Worm (Caenorhabditis elegans) whole organism, L1 larva: ENCODE measurements around the gene del-10.

ENCODE experiments used
- C04F5.9 ChIP-seq: sonication (generic microtip); optimal IDR thresholded peaks from 2 replicates; lab custom pipeline; 2016; ENCODE audit warnings: missing genetic modification characterization, missing compliant biosample characterization
- Y116A8C.19 ChIP-seq: sonication (generic microtip); optimal IDR thresholded peaks from 2 replicates; lab custom pipeline; 2016; ENCODE audit warnings: missing compliant biosample characterization, missing genetic modification characterization, borderline replicate concordance
- aha-1 ChIP-seq: fragments of 150-350 bp; optimal IDR thresholded peaks from 2 replicates; lab custom pipeline; 2014; ENCODE audit warnings: missing biosample characterization, missing genetic modification characterization
- aly-2 ChIP-seq: fragments of 150-350 bp; optimal IDR thresholded peaks from 2 replicates; lab custom pipeline; 2014; ENCODE audit warnings: missing biosample characterization, missing genetic modification characterization
- blmp-1 ChIP-seq: fragments of 150-350 bp; optimal IDR thresholded peaks from 2 replicates; lab custom pipeline; 2014; ENCODE audit warnings: missing biosample characterization, missing genetic modification characterization
- ceh-63 ChIP-seq: fragments of 200-800 bp; sonication (Bioruptor generic); optimal IDR thresholded peaks from 2 replicates; lab custom pipeline; 2018; ENCODE audit warnings: mild to moderate bottlenecking, missing genetic modification characterization, missing compliant biosample characterization
- ceh-90 ChIP-seq: sonication (generic microtip); optimal IDR thresholded peaks from 2 replicates; lab custom pipeline; 2016; ENCODE audit warnings: missing genetic modification characterization, missing compliant biosample characterization
- efl-1 ChIP-seq, 4 experiments: fragments of 150-350 bp; optimal IDR thresholded peaks in 3 of 4; peaks in 1 of 4; 1 replicate in 1 of 4; 2 replicates in 3 of 4; lab custom pipeline; 2014; ENCODE audit warnings: missing biosample characterization in 2 of 4, missing genetic modification characterization in 2 of 4, missing genetic modification reagents in 2 of 4
- ets-5 ChIP-seq: fragments of 200-800 bp; sonication (Bioruptor generic); IDR thresholded peaks from 2 replicates; pipeline ENCODE4 v1.3.6; 2022; ENCODE audit warnings: missing genetic modification characterization, missing compliant biosample characterization
- fkh-10 ChIP-seq: sonication (generic microtip); optimal IDR thresholded peaks from 2 replicates; lab custom pipeline; 2017; ENCODE audit warnings: missing biosample characterization, missing genetic modification reagents, missing genetic modification characterization
- fkh-4 ChIP-seq: sonication (generic microtip); optimal IDR thresholded peaks from 2 replicates; lab custom pipeline; 2016; ENCODE audit warnings: missing compliant biosample characterization, missing genetic modification characterization, borderline replicate concordance
- fos-1 ChIP-seq: fragments of 150-350 bp; optimal IDR thresholded peaks from 2 replicates; lab custom pipeline; 2014; ENCODE audit warnings: missing biosample characterization, missing genetic modification characterization
- grh-1 ChIP-seq: fragments of 200-800 bp; sonication (Bioruptor generic); IDR thresholded peaks from 2 replicates; pipeline ENCODE4 v1.3.6; 2022; ENCODE audit warnings: missing genetic modification reagents, missing genetic modification characterization, missing compliant biosample characterization
- hpl-2 ChIP-seq: fragments of 150-350 bp; optimal IDR thresholded peaks from 2 replicates; lab custom pipeline; 2014; ENCODE audit warnings: missing biosample characterization, missing genetic modification reagents, missing genetic modification characterization
- isw-1 ChIP-seq: fragments of 200-800 bp; sonication (Bioruptor generic); IDR thresholded peaks from 2 replicates; pipeline ENCODE4 v1.3.6; 2022; ENCODE audit warnings: missing genetic modification characterization, missing compliant biosample characterization
- jun-1 ChIP-seq: fragments of 150-350 bp; optimal IDR thresholded peaks from 2 replicates; lab custom pipeline; 2014; ENCODE audit warnings: missing biosample characterization, missing genetic modification reagents, missing genetic modification characterization
- lin-13 ChIP-seq: fragments of 150-350 bp; optimal IDR thresholded peaks from 2 replicates; lab custom pipeline; 2014; ENCODE audit warnings: missing biosample characterization, missing genetic modification reagents, missing genetic modification characterization
- lin-14 ChIP-seq: fragments of 200-800 bp; sonication (Bioruptor generic); optimal IDR thresholded peaks from 2 replicates; lab custom pipeline; 2018; ENCODE audit warnings: mild to moderate bottlenecking, missing genetic modification characterization, moderate library complexity, missing compliant biosample characterization
- lin-15B ChIP-seq: fragments of 150-350 bp; sonication (generic microtip); optimal IDR thresholded peaks from 3 replicates; lab custom pipeline; 2014; ENCODE audit warnings: missing biosample characterization, missing genetic modification characterization
- lin-39 ChIP-seq: fragments of 150-350 bp; optimal IDR thresholded peaks from 2 replicates; lab custom pipeline; 2014; ENCODE audit warnings: missing biosample characterization, missing genetic modification reagents, missing genetic modification characterization
- lir-3 ChIP-seq: sonication (generic microtip); optimal IDR thresholded peaks from 2 replicates; lab custom pipeline; 2016; ENCODE audit warnings: mild to moderate bottlenecking, missing genetic modification characterization, moderate library complexity, missing compliant biosample characterization; ENCODE audit not compliant: poor library complexity
- mab-9 ChIP-seq: fragments of 200-800 bp; sonication (Bioruptor generic); IDR thresholded peaks from 2 replicates; pipeline ENCODE4 v1.3.6; 2022; ENCODE audit warnings: missing genetic modification reagents, missing genetic modification characterization, missing compliant biosample characterization
- mdl-1 ChIP-seq, 2 experiments: fragments of 150-350 bp; optimal IDR thresholded peaks; 2 replicates each; lab custom pipeline; 2014 to 2017; ENCODE audit warnings: missing biosample characterization in 2 of 2, missing genetic modification characterization in 2 of 2, inconsistent platforms in 1 of 2
- mef-2 ChIP-seq: fragments of 150-350 bp; optimal IDR thresholded peaks from 2 replicates; lab custom pipeline; 2014; ENCODE audit warnings: missing biosample characterization, missing genetic modification characterization
- nhr-12 ChIP-seq: sonication (generic microtip); optimal IDR thresholded peaks from 2 replicates; lab custom pipeline; 2017; ENCODE audit warnings: missing biosample characterization, missing genetic modification characterization
- nhr-19 ChIP-seq: fragments of 200-800 bp; sonication (Bioruptor generic); conservative IDR thresholded peaks from 2 replicates; pipeline ENCODE4 v1.3.6; 2022; ENCODE audit warnings: missing genetic modification characterization, missing compliant biosample characterization
- nhr-20 ChIP-seq: sonication (generic microtip); optimal IDR thresholded peaks from 2 replicates; lab custom pipeline; 2016; ENCODE audit warnings: mild to moderate bottlenecking, missing genetic modification characterization, missing compliant biosample characterization
- nhr-71 ChIP-seq: sonication (generic microtip); optimal IDR thresholded peaks from 2 replicates; lab custom pipeline; 2016; ENCODE audit warnings: mild to moderate bottlenecking, missing genetic modification characterization, moderate library complexity, missing compliant biosample characterization
- nhr-84 ChIP-seq: sonication (generic microtip); optimal IDR thresholded peaks from 2 replicates; lab custom pipeline; 2017; ENCODE audit warnings: missing biosample characterization, missing genetic modification characterization
- nhr-85 ChIP-seq: sonication (generic microtip); peaks from one replicate; lab custom pipeline; 2016; ENCODE audit warnings: missing genetic modification characterization, inconsistent platforms, missing compliant biosample characterization
- pax-3 ChIP-seq: fragments of 200-800 bp; sonication (Bioruptor generic); optimal IDR thresholded peaks from 2 replicates; lab custom pipeline; 2018; ENCODE audit warnings: mild to moderate bottlenecking, missing genetic modification characterization, moderate library complexity, missing compliant biosample characterization
- snu-23 ChIP-seq: sonication (generic microtip); optimal IDR thresholded peaks from 2 replicates; lab custom pipeline; 2016; ENCODE audit warnings: missing genetic modification characterization, missing compliant biosample characterization
- sox-4 ChIP-seq: sonication (generic microtip); optimal IDR thresholded peaks from 2 replicates; lab custom pipeline; 2016; ENCODE audit warnings: missing genetic modification characterization, missing compliant biosample characterization
- sptf-1 ChIP-seq: fragments of 150-350 bp; optimal IDR thresholded peaks from 2 replicates; lab custom pipeline; 2014; ENCODE audit warnings: missing biosample characterization, missing genetic modification characterization
- sup-37 ChIP-seq: fragments of 200-800 bp; sonication (Bioruptor generic); optimal IDR thresholded peaks from 2 replicates; lab custom pipeline; 2018; ENCODE audit warnings: mild to moderate bottlenecking, missing genetic modification characterization, missing compliant biosample characterization
- vab-15 ChIP-seq: sonication (generic microtip); optimal IDR thresholded peaks from 2 replicates; lab custom pipeline; 2017; ENCODE audit warnings: missing genotype, mild to moderate bottlenecking, missing genetic modification characterization, missing compliant biosample characterization
- xbp-1 ChIP-seq: sonication (generic microtip); optimal IDR thresholded peaks from 2 replicates; lab custom pipeline; 2016; ENCODE audit warnings: missing genetic modification characterization, missing compliant biosample characterization

del-10 gene

DNA sequence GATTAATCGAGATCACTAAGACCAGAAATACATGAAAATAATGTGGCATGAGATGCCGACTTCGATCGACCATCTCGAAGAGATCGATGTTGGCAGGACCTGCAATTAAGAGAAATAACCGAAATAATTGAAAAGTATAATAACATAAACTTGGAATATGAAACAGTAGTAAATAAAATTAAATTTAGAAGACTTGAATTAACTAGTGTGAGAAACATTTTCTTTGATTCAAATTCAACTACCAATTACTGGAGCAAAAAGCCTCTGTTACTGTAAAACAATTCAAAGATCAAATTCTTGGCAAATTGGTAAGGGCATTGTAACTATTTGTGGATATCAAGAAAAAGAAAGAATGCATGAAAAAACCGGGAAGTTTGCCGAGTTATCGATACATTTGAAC, 32.0 kb upstream of the del-10 start, which contains the start of gene R05G9R.1:
Gene R05G9R.1, minus strand, starts transcription at position 101 of the 400 bp plus-strand sequence.
- TF ChIP-seq efl-1 (optimal IDR thresholded peaks at IDR 0.05; lab: Kevin White, UChicago) (no peak), efl-1 (GFP tag; optimal IDR thresholded peaks at IDR 0.05 in 1 of 2; lab: Kevin White, UChicago) (peak in 1 of 2 experiments; percentile 9), sup-37 (GFP tag; lab: Kevin White, UChicago) (no peak)

- TF ChIP-seq lin-39 (tag; lab: Kevin White, UChicago) (no peak), mef-2 (tag; lab: Kevin White, UChicago) (no peak), aha-1 (tag; lab: Kevin White, UChicago) (no peak), blmp-1 (tag; lab: Kevin White, UChicago) (peak; percentile 65), nhr-12 (tag; lab: Kevin White, UChicago) (no peak)
- TF ChIP-seq, all 84 proteins: peak for 1
Observed at ce11 chrII:6513357-6513756, 31.4 kb upstream of the del-10 start.

- TF ChIP-seq efl-1 (optimal IDR thresholded peaks at IDR 0.05; lab: Kevin White, UChicago) (peak; percentile 19 to 35), efl-1 (GFP tag; optimal IDR thresholded peaks at IDR 0.05 in 1 of 2; lab: Kevin White, UChicago) (peak; percentile 1 to 90), grh-1 (GFP tag; lab: Robert Waterston, UW) (no peak), C04F5.9 (tag; lab: Kevin White, UChicago) (no peak), jun-1 (tag; lab: Kevin White, UChicago) (no peak), nhr-84 (tag; lab: Kevin White, UChicago) (no peak), ceh-63 (GFP tag; lab: Kevin White, UChicago) (no peak), lin-14 (GFP tag; lab: Kevin White, UChicago) (peak; percentile 43), Y116A8C.19 (no peak), isw-1 (GFP tag; lab: Robert Waterston, UW) (no peak)
Observed at ce11 chrII:6502826-6503225, 20.9 kb upstream of the del-10 start, which contains the start of gene R05G9.1. Gene R05G9.1, plus strand, starts transcription at chrII:6503168.

- TF ChIP-seq mdl-1 (tag; optimal IDR thresholded peaks at IDR 0.05; lab: Kevin White, UChicago) = no peak
- TF ChIP-seq pax-3 (tag; lab: Kevin White, UChicago) = no peak
- TF ChIP-seq fkh-4 (tag; lab: Kevin White, UChicago) = no peak
- no peak for TF ChIP-seq sptf-1 (tag; lab: Kevin White, UChicago)
- no peak for TF ChIP-seq lir-3 (tag; lab: Kevin White, UChicago)
- no peak for TF ChIP-seq nhr-19 (GFP tag; lab: Robert Waterston, UW)
- TF ChIP-seq ets-5 (GFP tag; lab: Robert Waterston, UW) = no peak
- no peak for TF ChIP-seq vab-15
- no peak for TF ChIP-seq blmp-1 (tag; lab: Kevin White, UChicago)
- no peak for TF ChIP-seq nhr-71
- no peak for TF ChIP-seq mef-2 (tag; lab: Kevin White, UChicago)
- TF ChIP-seq lin-15B = no peak
- TF ChIP-seq aly-2 (tag; lab: Kevin White, UChicago) = no peak
- no peak for TF ChIP-seq hpl-2 (GFP tag; lab: Kevin White, UChicago)
- no peak for TF ChIP-seq aha-1 (tag; lab: Kevin White, UChicago)
- no peak for TF ChIP-seq nhr-20 (tag; lab: Kevin White, UChicago)
Observed at ce11 chrII:6501420-6501819, 19.5 kb upstream of the del-10 start, which contains the start of gene R05G9.3. Gene R05G9.3, minus strand, starts transcription at chrII:6501520.

ce11 chrII:6500161-6500560, 18.2 kb upstream of the del-10 start, which contains the start of gene R05G9.5:
Gene R05G9.5, minus strand, starts transcription at chrII:6500261.
- TF ChIP-seq fos-1 (tag; lab: Kevin White, UChicago) = no peak
- TF ChIP-seq lin-14 (GFP tag; lab: Kevin White, UChicago) = peak; percentile 12

ce11 chrII:6499067-6499466, 17.1 kb upstream of the del-10 start, which contains the start of gene twk-49:
Gene twk-49, minus strand, starts transcription at chrII:6499167.
- no peak for TF ChIP-seq grh-1 (GFP tag; lab: Robert Waterston, UW)
- TF ChIP-seq mab-9 (GFP tag; lab: Robert Waterston, UW) = no peak
- no peak for TF ChIP-seq lin-39 (tag; lab: Kevin White, UChicago)
- no peak for TF ChIP-seq fkh-10 (GFP tag; lab: Kevin White, UChicago)
- no peak for TF ChIP-seq lin-13 (GFP tag; lab: Kevin White, UChicago)
- TF ChIP-seq C04F5.9 (tag; lab: Kevin White, UChicago) = no peak
- no peak for TF ChIP-seq xbp-1 (tag; lab: Kevin White, UChicago)
- TF ChIP-seq sox-4 (tag; lab: Kevin White, UChicago) = no peak
- no peak for TF ChIP-seq fos-1 (tag; lab: Kevin White, UChicago)
- no peak for TF ChIP-seq aha-1 (tag; lab: Kevin White, UChicago)
- no peak for TF ChIP-seq snu-23 (GFP tag; lab: Kevin White, UChicago)
- TF ChIP-seq ceh-90 (tag; lab: Kevin White, UChicago) = no peak
- TF ChIP-seq nhr-85 (tag; lab: Kevin White, UChicago) = no peak
